Worm (Caenorhabditis elegans) whole organism, L4 larva: ENCODE data around the gene ndx-3.
A peak's percentile ranks its signal among the peaks of the same experiment; 100 is the strongest.

Experiments
- F49E8.2 ChIP-seq: sonication (generic microtip); optimal IDR thresholded peaks from 2 replicates; lab custom pipeline; 2016; ENCODE audit warnings: missing compliant biosample characterization, mild to moderate bottlenecking, missing genetic modification characterization, borderline replicate concordance
- T20F7.1 ChIP-seq: fragments of 200-800 bp; sonication (Bioruptor generic); optimal IDR thresholded peaks from 2 replicates; lab custom pipeline; 2018; ENCODE audit warnings: mild to moderate bottlenecking, missing genetic modification characterization, missing compliant biosample characterization
- Y48G9A.11 ChIP-seq: fragments of 200-800 bp; sonication (Bioruptor generic); IDR thresholded peaks from 2 replicates; pipeline ENCODE4 v1.3.6; 2022; ENCODE audit warnings: missing genetic modification reagents, missing genetic modification characterization, missing compliant biosample characterization
- arid-1 ChIP-seq: fragments of 200-800 bp; sonication (Bioruptor generic); conservative IDR thresholded peaks from 2 replicates; pipeline ENCODE4 v1.3.6; 2022; ENCODE audit warnings: missing genetic modification reagents, missing genetic modification characterization, missing compliant biosample characterization
- attf-4 ChIP-seq: sonication (generic microtip); optimal IDR thresholded peaks from 3 replicates; lab custom pipeline; 2017; ENCODE audit warnings: missing biosample characterization, missing genetic modification characterization
- ceh-20 ChIP-seq: fragments of 200-800 bp; sonication (Bioruptor generic); IDR thresholded peaks from 2 replicates; pipeline ENCODE4 v1.3.6; 2022; ENCODE audit warnings: missing genetic modification reagents, missing genetic modification characterization, missing compliant biosample characterization
- ceh-62 ChIP-seq: sonication (generic microtip); optimal IDR thresholded peaks from 2 replicates; lab custom pipeline; 2017; ENCODE audit warnings: missing biosample characterization, missing genetic modification characterization
- ces-1 ChIP-seq: fragments of 150-350 bp; sonication (generic microtip); optimal IDR thresholded peaks from 4 replicates; lab custom pipeline; 2014; ENCODE audit warnings: missing biosample characterization, missing genetic modification reagents, missing genetic modification characterization
- ctbp-1 ChIP-seq: fragments of 200-800 bp; sonication (Bioruptor generic); IDR thresholded peaks from 2 replicates; pipeline ENCODE4 v1.3.6; 2022; ENCODE audit warnings: missing genetic modification reagents, missing genetic modification characterization, missing compliant biosample characterization
- daf-12 ChIP-seq: fragments of 150-350 bp; optimal IDR thresholded peaks from 2 replicates; lab custom pipeline; 2014; ENCODE audit warnings: missing biosample characterization, missing genetic modification reagents, missing genetic modification characterization
- dmd-6 ChIP-seq: fragments of 200-800 bp; sonication (Bioruptor generic); IDR thresholded peaks from 2 replicates; pipeline ENCODE4 v1.3.6; 2022; ENCODE audit warnings: missing genetic modification reagents, missing genetic modification characterization, missing compliant biosample characterization
- dmd-9 ChIP-seq: fragments of 200-800 bp; sonication (Bioruptor generic); IDR thresholded peaks from 2 replicates; pipeline ENCODE4 v1.3.6; 2022; ENCODE audit warnings: missing genetic modification reagents, missing genetic modification characterization, missing compliant biosample characterization
- dpl-1 ChIP-seq: fragments of 150-350 bp; optimal IDR thresholded peaks from 2 replicates; lab custom pipeline; 2014; ENCODE audit warnings: missing biosample characterization, missing genetic modification reagents, missing genetic modification characterization
- duxl-1 ChIP-seq: sonication (generic microtip); optimal IDR thresholded peaks from 2 replicates; lab custom pipeline; 2016; ENCODE audit warnings: mild to moderate bottlenecking, missing genetic modification characterization, moderate library complexity, missing compliant biosample characterization; ENCODE audit not compliant: poor library complexity
- dve-1 ChIP-seq: sonication (generic microtip); optimal IDR thresholded peaks from 2 replicates; lab custom pipeline; 2017; ENCODE audit warnings: antibody characterized with exemption, mild to moderate bottlenecking, missing genetic modification characterization, missing compliant biosample characterization; ENCODE audit not compliant: insufficient read depth
- egl-43 ChIP-seq: fragments of 200-800 bp; sonication (Bioruptor generic); IDR thresholded peaks from 2 replicates; pipeline ENCODE4 v1.3.6; 2022; ENCODE audit warnings: missing genetic modification reagents, missing genetic modification characterization, missing compliant biosample characterization
- hlh-11 ChIP-seq: fragments of 200-800 bp; sonication (Bioruptor generic); optimal IDR thresholded peaks from 2 replicates; lab custom pipeline; 2018; ENCODE audit warnings: mild to moderate bottlenecking, missing genetic modification characterization, missing compliant biosample characterization
- hlh-30 ChIP-seq: sonication (generic microtip); optimal IDR thresholded peaks from 2 replicates; lab custom pipeline; 2017; ENCODE audit warnings: antibody characterized with exemption, mild to moderate bottlenecking, missing genetic modification characterization, missing compliant biosample characterization; ENCODE audit not compliant: insufficient read depth
- jun-1 ChIP-seq: fragments of 150-350 bp; optimal IDR thresholded peaks from 2 replicates; lab custom pipeline; 2014; ENCODE audit warnings: missing biosample characterization, missing genetic modification reagents, missing genetic modification characterization
- lin-15B ChIP-seq: fragments of 150-350 bp; sonication (generic microtip); optimal IDR thresholded peaks from 3 replicates; lab custom pipeline; 2014; ENCODE audit warnings: missing biosample characterization, missing genetic modification characterization
- lin-29 ChIP-seq: fragments of 200-800 bp; sonication (Bioruptor generic); IDR thresholded peaks from 2 replicates; pipeline ENCODE4 v1.3.6; 2022; ENCODE audit warnings: missing genetic modification reagents, missing genetic modification characterization, missing compliant biosample characterization
- lir-3 ChIP-seq: sonication (generic microtip); optimal IDR thresholded peaks from 2 replicates; lab custom pipeline; 2016; ENCODE audit warnings: mild to moderate bottlenecking, missing genetic modification characterization, missing compliant biosample characterization
- lsy-2 ChIP-seq, 2 experiments: fragments of 150-350 bp in 1 of 2; sonication (generic microtip) in 1 of 2; optimal IDR thresholded peaks; 2 replicates each; lab custom pipeline; 2014 to 2017; ENCODE audit warnings: missing biosample characterization in 2 of 2, missing genetic modification characterization in 2 of 2
- mes-2 ChIP-seq: sonication (generic microtip); optimal IDR thresholded peaks from 2 replicates; lab custom pipeline; 2016; ENCODE audit warnings: missing genotype, mild to moderate bottlenecking, missing genetic modification characterization, missing compliant biosample characterization; ENCODE audit not compliant: poor library complexity, severe bottlenecking
- mxl-2 ChIP-seq: fragments of 200-800 bp; sonication (Bioruptor generic); conservative IDR thresholded peaks from 2 replicates; pipeline ENCODE4 v1.3.6; 2022; ENCODE audit warnings: missing genetic modification reagents, missing genetic modification characterization, missing compliant biosample characterization
- mxl-3 ChIP-seq: fragments of 200-800 bp; sonication (Bioruptor generic); optimal IDR thresholded peaks from 2 replicates; lab custom pipeline; 2018; ENCODE audit warnings: mild to moderate bottlenecking, missing genetic modification characterization, missing compliant biosample characterization
- nhr-102 ChIP-seq: sonication (generic microtip); optimal IDR thresholded peaks from 2 replicates; lab custom pipeline; 2016; ENCODE audit warnings: mild to moderate bottlenecking, missing genetic modification characterization, moderate library complexity, missing compliant biosample characterization
- nhr-11 ChIP-seq: fragments of 150-350 bp; optimal IDR thresholded peaks from 2 replicates; lab custom pipeline; 2014; ENCODE audit warnings: missing biosample characterization, missing genetic modification characterization
- nhr-111 ChIP-seq: fragments of 200-800 bp; sonication (Bioruptor generic); optimal IDR thresholded peaks from 2 replicates; lab custom pipeline; 2018; ENCODE audit warnings: mild to moderate bottlenecking, missing genetic modification characterization, missing compliant biosample characterization
- nhr-28 ChIP-seq: fragments of 150-350 bp; optimal IDR thresholded peaks from 2 replicates; lab custom pipeline; 2014; ENCODE audit warnings: missing biosample characterization, missing genetic modification characterization
- nhr-48 ChIP-seq: sonication (generic microtip); optimal IDR thresholded peaks from 2 replicates; lab custom pipeline; 2016; ENCODE audit warnings: mild to moderate bottlenecking, missing genetic modification characterization, missing compliant biosample characterization
- nhr-6 ChIP-seq: fragments of 150-350 bp; optimal IDR thresholded peaks from 2 replicates; lab custom pipeline; 2014; ENCODE audit warnings: missing biosample characterization, missing genetic modification characterization
- pha-4 ChIP-seq, 2 experiments: fragments of 150-350 bp in 1 of 2; fragments of 200-800 bp in 1 of 2; sonication (Bioruptor generic) in 1 of 2; IDR thresholded peaks in 1 of 2; optimal IDR thresholded peaks in 1 of 2; 2 replicates each; pipeline versions ENCODE4 v1.3.6 to Lab custom; 2014 to 2022; ENCODE audit warnings: missing genetic modification characterization in 2 of 2, missing genetic modification reagents in 2 of 2, missing biosample characterization in 1 of 2, missing compliant biosample characterization in 1 of 2
- php-3 ChIP-seq: fragments of 200-800 bp; sonication (Bioruptor generic); IDR thresholded peaks from 2 replicates; pipeline ENCODE4 v1.3.6; 2022; ENCODE audit warnings: missing genetic modification reagents, missing genetic modification characterization, missing compliant biosample characterization
- saeg-2 ChIP-seq: fragments of 200-800 bp; sonication (Bioruptor generic); IDR thresholded peaks from 2 replicates; pipeline ENCODE4 v1.3.6; 2022; ENCODE audit warnings: missing genetic modification reagents, missing genetic modification characterization, missing compliant biosample characterization
- spr-1 ChIP-seq: sonication (generic microtip); optimal IDR thresholded peaks from 2 replicates; lab custom pipeline; 2016; ENCODE audit warnings: mild to moderate bottlenecking, missing genetic modification characterization, missing compliant biosample characterization
- spr-3 ChIP-seq: fragments of 200-800 bp; sonication (Bioruptor generic); optimal IDR thresholded peaks from 2 replicates; lab custom pipeline; 2018; ENCODE audit warnings: mild to moderate bottlenecking, missing genetic modification characterization, missing compliant biosample characterization
- tag-97 ChIP-seq: fragments of 200-800 bp; sonication (Bioruptor generic); IDR thresholded peaks from 2 replicates; pipeline ENCODE4 v1.3.6; 2022; ENCODE audit warnings: missing genetic modification characterization, missing compliant biosample characterization
- tra-1 ChIP-seq: fragments of 200-800 bp; sonication (Bioruptor generic); IDR thresholded peaks from 2 replicates; pipeline ENCODE4 v1.3.6; 2022; ENCODE audit warnings: missing genetic modification reagents, missing genetic modification characterization, missing compliant biosample characterization

Gene ndx-3

ce11 chrII:4993530-4994192 is 40.3 kb downstream of the ndx-3 start, which contains the start of the genes eif-1 and vps-24 (continued):
- no peak for TF ChIP-seq egl-43 (GFP tag; lab: Robert Waterston, UW)
- TF ChIP-seq mxl-2 = no peak
- no peak for TF ChIP-seq jun-1
- no peak for TF ChIP-seq arid-1
- TF ChIP-seq lir-3 = no peak
- no peak for TF ChIP-seq T20F7.1 (GFP tag; lab: Kevin White, UChicago)
- TF ChIP-seq mes-2 (tag; lab: Kevin White, UChicago) = peak; percentile 96
- peak; percentile 24 for TF ChIP-seq mxl-3 (GFP tag; lab: Kevin White, UChicago)
- no peak for TF ChIP-seq F49E8.2 (tag; lab: Kevin White, UChicago)
- TF ChIP-seq dmd-9 (GFP tag; lab: Robert Waterston, UW) = no peak
- TF ChIP-seq hlh-30 (tag; lab: Kevin White, UChicago) = no peak
- peak; percentile 59 for TF ChIP-seq nhr-6 (tag; lab: Kevin White, UChicago)
- TF ChIP-seq nhr-102 (tag; lab: Kevin White, UChicago) = no peak
- 0 out of 2 replicates have a peak, but pooled peaks have one; percentile 20 for TF ChIP-seq Y48G9A.11
- TF ChIP-seq hlh-11 = no peak
- TF ChIP-seq dve-1 = peak; percentile 16
- peak in 1 of 2 experiments; percentile 62 for TF ChIP-seq lsy-2 (tag; optimal IDR thresholded peaks at IDR 0.05; lab: Kevin White, UChicago)
- no peak for TF ChIP-seq tra-1 (GFP tag; lab: Robert Waterston, UW)
- no peak for TF ChIP-seq nhr-11
- no peak for TF ChIP-seq ces-1 (GFP tag; lab: Kevin White, UChicago)
- no peak for TF ChIP-seq tag-97 (GFP tag; lab: Robert Waterston, UW)
- TF ChIP-seq spr-3 (GFP tag; lab: Kevin White, UChicago) = no peak
- no peak for TF ChIP-seq nhr-28 (tag; lab: Kevin White, UChicago)
- peak; percentile 71 for TF ChIP-seq dpl-1 (GFP tag; lab: Kevin White, UChicago)
- TF ChIP-seq lin-29 (GFP tag; lab: Robert Waterston, UW) = no peak
- TF ChIP-seq attf-4 (tag; lab: Kevin White, UChicago) = no peak

DNA sequence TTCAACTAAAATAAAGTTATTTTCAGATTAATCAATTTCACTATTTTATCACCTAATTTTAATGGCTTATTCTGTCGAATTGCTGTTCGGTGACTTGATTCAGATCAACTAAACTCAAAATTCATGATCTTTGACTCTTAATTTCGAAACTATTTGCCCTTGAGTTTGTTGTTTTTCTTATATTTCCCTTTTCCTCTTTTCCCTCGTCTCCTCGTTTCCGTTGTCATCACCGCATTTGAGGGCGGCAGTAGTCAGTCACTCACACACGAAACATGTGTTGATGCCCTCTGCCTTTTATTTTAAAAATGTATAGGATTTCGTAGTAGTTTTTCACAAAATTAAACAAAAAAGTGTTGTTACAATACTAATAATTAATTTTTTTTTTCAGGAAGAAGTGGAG is 41.5 kb downstream of the ndx-3 start, which contains the start of gene rnh-1.0:
TSS of gene rnh-1.0 (plus strand) at position 389 of the 400 bp plus-strand sequence.
- TF ChIP-seq dmd-6 (GFP tag; lab: Robert Waterston, UW) = peak; percentile 7; the same call in 1 of the 2 replicates
- TF ChIP-seq nhr-48 (tag; lab: Kevin White, UChicago) = no peak
- TF ChIP-seq saeg-2 (GFP tag; lab: Robert Waterston, UW) = no peak
- peak; percentile 20 for TF ChIP-seq hlh-30 (tag; lab: Kevin White, UChicago)
- no peak for TF ChIP-seq mes-2 (tag; lab: Kevin White, UChicago)
- no peak for TF ChIP-seq pha-4 (GFP tag; IDR thresholded peaks at IDR 0.05; lab: Robert Waterston, UW)
- TF ChIP-seq pha-4 (tag; optimal IDR thresholded peaks at IDR 0.05; lab: Kevin White, UChicago) = no peak
- no peak for TF ChIP-seq ceh-62 (tag; lab: Kevin White, UChicago)

DNA sequence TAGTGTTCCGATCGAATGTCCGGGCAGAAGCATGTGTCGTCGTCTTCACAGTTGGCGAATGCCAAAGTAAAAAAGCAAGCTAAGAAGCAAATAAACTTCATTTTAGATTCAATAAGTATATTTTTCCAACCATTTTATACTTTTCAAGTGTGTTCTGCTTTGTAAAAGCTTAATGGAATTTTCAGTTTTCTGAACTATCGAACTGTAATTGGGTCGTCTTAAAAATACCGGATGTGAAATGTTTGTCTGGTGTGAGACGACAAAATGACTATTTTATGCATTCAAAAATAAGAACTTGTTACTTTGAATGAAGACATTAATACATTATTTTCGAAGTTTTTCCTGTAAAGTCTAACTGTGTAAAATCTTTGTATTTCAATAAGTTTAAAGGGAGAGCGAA is 45.3 kb downstream of the ndx-3 start, which contains the start of gene F59A6.11:
TSS of gene F59A6.11 (minus strand) at position 101 of the 400 bp plus-strand sequence.
- TF ChIP-seq php-3 (GFP tag; lab: Robert Waterston, UW) (no peak), daf-12 (no peak), egl-43 (GFP tag; lab: Robert Waterston, UW) (no peak), dve-1 (no peak), ctbp-1 (no peak), duxl-1 (tag; lab: Kevin White, UChicago) (no peak), spr-1 (tag; lab: Kevin White, UChicago) (no peak), dmd-9 (GFP tag; lab: Robert Waterston, UW) (no peak), lin-15B (tag; lab: Kevin White, UChicago) (no peak), ceh-20 (GFP tag; lab: Robert Waterston, UW) (no peak), nhr-111 (GFP tag; lab: Kevin White, UChicago) (no peak)
